Fruit fly (Drosophila melanogaster): ENCODE data around the gene CG11537.

CG11537 gene

DNA sequence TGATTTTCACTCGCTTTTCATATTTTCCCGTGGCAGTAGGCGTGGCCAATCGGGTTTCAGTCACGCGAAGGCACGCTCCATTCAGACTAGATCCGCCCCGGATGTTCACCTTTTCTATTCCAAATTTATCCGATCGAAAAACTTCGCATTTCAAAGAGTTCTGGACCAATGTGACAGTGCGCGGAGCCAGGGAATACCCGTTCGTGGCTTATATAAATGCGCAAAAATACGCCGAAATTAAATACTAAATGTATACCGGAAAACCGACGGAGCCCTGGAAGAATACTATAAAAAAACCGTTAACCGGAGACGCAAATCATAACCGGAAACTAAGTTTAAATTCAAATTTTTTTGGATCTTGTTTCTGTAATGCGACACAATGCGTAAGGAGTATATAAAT is 15.7 kb downstream of the CG11537 start, which contains the start of gene promL (continued):
- no peak for TF ChIP-seq otp (GFP tag; IDR thresholded peaks at IDR 0.05)
- TF ChIP-seq pb (GFP tag; optimal IDR thresholded peaks at IDR 0.05), result peak; percentile 67
- TF ChIP-seq CG11504 (tag; optimal IDR thresholded peaks at IDR 0.05), result peak; percentile 72
- peak; percentile 64; the same call in 2 of the 3 replicates for TF ChIP-seq dysf (GFP tag; IDR thresholded peaks at IDR 0.05)
- peak; percentile 60; the same call in 1 of the 3 replicates for TF ChIP-seq CG17361 (GFP tag; IDR thresholded peaks at IDR 0.05)
- TF ChIP-seq Fer1 (GFP tag; optimal IDR thresholded peaks at IDR 0.05), result peak; percentile 80
- peak; percentile 67 for TF ChIP-seq phol (tag; optimal IDR thresholded peaks at IDR 0.05)
- peak; percentile 47 for TF ChIP-seq mirr (GFP tag; optimal IDR thresholded peaks at IDR 0.05)
- TF ChIP-seq Ptx1 (GFP tag; IDR thresholded peaks at IDR 0.05), result peak; percentile 32; the same call in 1 of the 2 replicates
- no peak for TF ChIP-seq CG8089 (GFP tag; optimal IDR thresholded peaks at IDR 0.05)
- TF ChIP-seq CG1233 (GFP tag; optimal IDR thresholded peaks at IDR 0.05), result peak; percentile 53
- peak; percentile 4 for TF ChIP-seq emc (GFP tag; optimal IDR thresholded peaks at IDR 0.05)
- TF ChIP-seq Pdp1 (GFP tag; optimal IDR thresholded peaks at IDR 0.05), result peak; percentile 32 to 86
- TF ChIP-seq Atf-2 (GFP tag; optimal IDR thresholded peaks at IDR 0.05), result peak; percentile 16
- peak; percentile 57 for TF ChIP-seq nerfin-1 (tag; optimal IDR thresholded peaks at IDR 0.05)
- 0 out of 3 replicates have a peak, but pooled peaks have one; percentile 55 for TF ChIP-seq CG2199 (GFP tag; IDR thresholded peaks at IDR 0.05)
- TF ChIP-seq Usf (GFP tag; optimal IDR thresholded peaks at IDR 0.05), result no peak
- TF ChIP-seq dpn (GFP tag; optimal IDR thresholded peaks at IDR 0.05), result peak in 1 of 2 experiments; percentile 43
- peak; percentile 75 for TF ChIP-seq CG34376 (GFP tag; optimal IDR thresholded peaks at IDR 0.05)
- peak; percentile 12 for TF ChIP-seq tap (tag; optimal IDR thresholded peaks at IDR 0.05)
- TF ChIP-seq CG15073 (GFP tag; optimal IDR thresholded peaks at IDR 0.05), result no peak
- TF ChIP-seq ci (GFP tag; IDR thresholded peaks at IDR 0.05), result peak; percentile 89
- no peak for TF ChIP-seq tx (GFP tag; optimal IDR thresholded peaks at IDR 0.05)
- TF ChIP-seq run (tag; optimal IDR thresholded peaks at IDR 0.05), result no peak
- no peak for TF ChIP-seq unc-4 (GFP tag; IDR thresholded peaks at IDR 0.05; ENCODE audit: partially characterized antibody)
- TF ChIP-seq mld (GFP tag; IDR thresholded peaks at IDR 0.05; ENCODE audit: partially characterized antibody), result no peak
- TF ChIP-seq CG1024 (GFP tag; IDR thresholded peaks at IDR 0.05), result no peak
- no peak for TF ChIP-seq crol (GFP tag; IDR thresholded peaks at IDR 0.05)
- no peak for TF ChIP-seq CG17612 (GFP tag; IDR thresholded peaks at IDR 0.05)
- peak; percentile 26 for TF ChIP-seq CG7271 (tag; optimal IDR thresholded peaks at IDR 0.05)
- peak; percentile 40 for TF ChIP-seq dmrt11E (tag; optimal IDR thresholded peaks at IDR 0.05)
- TF ChIP-seq CG11247 (GFP tag; IDR thresholded peaks at IDR 0.05), result 0 out of 2 replicates have a peak, but pooled peaks have one; percentile 24
- no peak for TF ChIP-seq NC2α (GFP tag; optimal IDR thresholded peaks at IDR 0.05)
- no peak for TF ChIP-seq Antp (GFP tag; optimal IDR thresholded peaks at IDR 0.05)
- no peak for TF ChIP-seq CG3726 (GFP tag; IDR thresholded peaks at IDR 0.05)
- peak; percentile 76 for TF ChIP-seq caup (GFP tag; optimal IDR thresholded peaks at IDR 0.05; ENCODE audit: severe bottlenecking)
- TF ChIP-seq chm (GFP tag; IDR thresholded peaks at IDR 0.05), result no peak; the same call in 1 of the 2 replicates
- TF ChIP-seq eyg (GFP tag; optimal IDR thresholded peaks at IDR 0.05), result peak; percentile 78
- no peak for TF ChIP-seq CG10321 (GFP tag; IDR thresholded peaks at IDR 0.05)
- no peak for TF ChIP-seq fu2 (GFP tag; optimal IDR thresholded peaks at IDR 0.05)
- TF ChIP-seq CG13424 (tag; optimal IDR thresholded peaks at IDR 0.05), result peak; percentile 29
- TF ChIP-seq sna (GFP tag; IDR thresholded peaks at IDR 0.05; ENCODE audit: partially characterized antibody), result no peak
- TF ChIP-seq CG32532 (GFP tag; IDR thresholded peaks at IDR 0.05), result peak; percentile 63
- TF ChIP-seq CG3847 (GFP tag; IDR thresholded peaks at IDR 0.05), result 0 out of 2 replicates have a peak, but pooled peaks have one; percentile 28
- no peak for TF ChIP-seq CkIIα-i1 (GFP tag; IDR thresholded peaks at IDR 0.05)
- TF ChIP-seq Max (GFP tag; optimal IDR thresholded peaks at IDR 0.05), result peak; percentile 11
- TF ChIP-seq z (GFP tag; IDR thresholded peaks at IDR 0.05), result no peak
- peak; percentile 47 for TF ChIP-seq BEAF-32 (GFP tag; optimal IDR thresholded peaks at IDR 0.05)
- TF ChIP-seq Vsx1 (GFP tag; optimal IDR thresholded peaks at IDR 0.05), result peak; percentile 21
- peak; percentile 48 for TF ChIP-seq CG17385 (GFP tag; optimal IDR thresholded peaks at IDR 0.05)
- TF ChIP-seq Dp (GFP tag; optimal IDR thresholded peaks at IDR 0.05), result peak; percentile 77

Measured in whole organism, embryonic.